Worm (Caenorhabditis elegans) whole organism, L3 larva: ENCODE measurements around the gene ttr-8.
A peak's percentile ranks its signal among the peaks of the same experiment; 100 is the strongest.

Experiments
- ZK546.5 ChIP-seq: sonication (generic microtip); optimal IDR thresholded peaks from 2 replicates; lab custom pipeline; 2017; ENCODE audit warnings: missing biosample characterization, missing genetic modification characterization
- ama-1 ChIP-seq: fragments of 150-350 bp; optimal IDR thresholded peaks from 2 replicates; lab custom pipeline; 2018
- ceh-28 ChIP-seq: fragments of 150-350 bp; optimal IDR thresholded peaks from 2 replicates; lab custom pipeline; 2014; ENCODE audit warnings: missing biosample characterization, missing genetic modification reagents, missing genetic modification characterization
- ceh-82 ChIP-seq: fragments of 150-350 bp; optimal IDR thresholded peaks from 2 replicates; lab custom pipeline; 2014; ENCODE audit warnings: missing biosample characterization, missing genetic modification characterization
- daf-12 ChIP-seq: fragments of 150-350 bp; optimal IDR thresholded peaks from 2 replicates; lab custom pipeline; 2014; ENCODE audit warnings: missing biosample characterization, missing genetic modification reagents, missing genetic modification characterization
- egl-27 ChIP-seq: sonication (generic microtip); optimal IDR thresholded peaks from 4 replicates; lab custom pipeline; 2017; ENCODE audit warnings: missing biosample characterization, missing genetic modification reagents, missing genetic modification characterization
- egl-5 ChIP-seq: fragments of 150-350 bp; optimal IDR thresholded peaks from 2 replicates; lab custom pipeline; 2017; ENCODE audit warnings: missing biosample characterization, missing genetic modification reagents, missing genetic modification characterization, inconsistent platforms
- elt-1 ChIP-seq: fragments of 150-350 bp; optimal IDR thresholded peaks from 2 replicates; lab custom pipeline; 2014; ENCODE audit warnings: missing biosample characterization, missing genetic modification characterization
- elt-2 ChIP-seq: sonication (generic microtip); optimal IDR thresholded peaks from 2 replicates; lab custom pipeline; 2016; ENCODE audit warnings: missing genetic modification reagents, mild to moderate bottlenecking, missing genetic modification characterization, missing compliant biosample characterization
- elt-3 ChIP-seq, 3 experiments: fragments of 150-350 bp in 1 of 3; sonication (generic microtip) in 2 of 3; optimal IDR thresholded peaks; 2 replicates in 2 of 3; 4 replicates in 1 of 3; lab custom pipeline; 2014 to 2017; ENCODE audit warnings: missing biosample characterization in 3 of 3, missing genetic modification characterization in 3 of 3
- fkh-10 ChIP-seq: sonication (generic microtip); optimal IDR thresholded peaks from 2 replicates; lab custom pipeline; 2017; ENCODE audit warnings: missing biosample characterization, missing genetic modification reagents, missing genetic modification characterization
- fkh-2 ChIP-seq: fragments of 150-350 bp; optimal IDR thresholded peaks from 2 replicates; lab custom pipeline; 2014; ENCODE audit warnings: missing biosample characterization, missing genetic modification reagents, missing genetic modification characterization
- fos-1 ChIP-seq: fragments of 150-350 bp; optimal IDR thresholded peaks from 2 replicates; lab custom pipeline; 2014; ENCODE audit warnings: missing biosample characterization, missing genetic modification characterization
- hmg-11 ChIP-seq: sonication (generic microtip); optimal IDR thresholded peaks from 2 replicates; lab custom pipeline; 2016; ENCODE audit warnings: missing genetic modification characterization, missing compliant biosample characterization
- jun-1 ChIP-seq: fragments of 150-350 bp; optimal IDR thresholded peaks from 2 replicates; lab custom pipeline; 2014; ENCODE audit warnings: missing biosample characterization, missing genetic modification reagents, missing genetic modification characterization
- lsy-12 ChIP-seq: sonication (generic microtip); optimal IDR thresholded peaks from 2 replicates; lab custom pipeline; 2016; ENCODE audit warnings: mild to moderate bottlenecking, missing genetic modification characterization, missing compliant biosample characterization
- mdl-1 ChIP-seq: fragments of 150-350 bp; optimal IDR thresholded peaks from 2 replicates; lab custom pipeline; 2014; ENCODE audit warnings: missing biosample characterization, missing genetic modification characterization
- nfya-1 ChIP-seq: sonication (generic microtip); optimal IDR thresholded peaks from 2 replicates; lab custom pipeline; 2017; ENCODE audit warnings: missing genetic modification characterization, mild to moderate bottlenecking, missing compliant biosample characterization, antibody characterized with exemption, moderate library complexity; ENCODE audit not compliant: insufficient read depth
- nhr-11 ChIP-seq: fragments of 150-350 bp; optimal IDR thresholded peaks from 2 replicates; lab custom pipeline; 2014; ENCODE audit warnings: missing biosample characterization, missing genetic modification characterization
- nhr-12 ChIP-seq: fragments of 150-350 bp; optimal IDR thresholded peaks from 2 replicates; lab custom pipeline; 2014; ENCODE audit warnings: missing biosample characterization, missing genetic modification characterization
- nhr-23 ChIP-seq: fragments of 150-350 bp; optimal IDR thresholded peaks from 2 replicates; lab custom pipeline; 2014; ENCODE audit warnings: missing biosample characterization, missing genetic modification reagents, missing genetic modification characterization
- nhr-237 ChIP-seq: fragments of 150-350 bp; optimal IDR thresholded peaks from 2 replicates; lab custom pipeline; 2014; ENCODE audit warnings: missing biosample characterization, missing genetic modification characterization
- nhr-25 ChIP-seq: sonication (generic microtip); optimal IDR thresholded peaks from 2 replicates; lab custom pipeline; 2017; ENCODE audit warnings: missing biosample characterization, missing genetic modification characterization
- nhr-43 ChIP-seq: sonication (generic microtip); optimal IDR thresholded peaks from 2 replicates; lab custom pipeline; 2016; ENCODE audit warnings: mild to moderate bottlenecking, missing genetic modification characterization, missing compliant biosample characterization; ENCODE audit not compliant: poor library complexity, severe bottlenecking
- nhr-67 ChIP-seq: fragments of 150-350 bp; optimal IDR thresholded peaks from 2 replicates; lab custom pipeline; 2014; ENCODE audit warnings: missing biosample characterization, missing genetic modification characterization
- nhr-76 ChIP-seq: fragments of 150-350 bp; sonication (generic microtip); optimal IDR thresholded peaks from 5 replicates; lab custom pipeline; 2014; ENCODE audit warnings: missing biosample characterization, missing genetic modification characterization
- nhr-77 ChIP-seq: fragments of 150-350 bp; optimal IDR thresholded peaks from 2 replicates; lab custom pipeline; 2014; ENCODE audit warnings: missing biosample characterization, missing genetic modification characterization
- pqm-1 ChIP-seq: fragments of 150-350 bp; optimal IDR thresholded peaks from 2 replicates; lab custom pipeline; 2017; ENCODE audit warnings: missing biosample characterization, missing genetic modification characterization, inconsistent platforms
- snpc-4 ChIP-seq: fragments of 150-350 bp; optimal IDR thresholded peaks from 2 replicates; lab custom pipeline; 2014; ENCODE audit warnings: missing biosample characterization, missing genetic modification characterization
- tbx-2 ChIP-seq: sonication (generic microtip); optimal IDR thresholded peaks from 2 replicates; lab custom pipeline; 2016; ENCODE audit warnings: mild to moderate bottlenecking, missing genetic modification characterization, missing compliant biosample characterization
- unc-62 ChIP-seq: fragments of 150-350 bp; sonication (generic microtip); optimal IDR thresholded peaks from 4 replicates; lab custom pipeline; 2014; ENCODE audit warnings: missing biosample characterization, missing genetic modification reagents, missing genetic modification characterization
- zag-1 ChIP-seq: fragments of 150-350 bp; optimal IDR thresholded peaks from 2 replicates; lab custom pipeline; 2014; ENCODE audit warnings: missing biosample characterization, missing genetic modification characterization

Gene ttr-8

DNA sequence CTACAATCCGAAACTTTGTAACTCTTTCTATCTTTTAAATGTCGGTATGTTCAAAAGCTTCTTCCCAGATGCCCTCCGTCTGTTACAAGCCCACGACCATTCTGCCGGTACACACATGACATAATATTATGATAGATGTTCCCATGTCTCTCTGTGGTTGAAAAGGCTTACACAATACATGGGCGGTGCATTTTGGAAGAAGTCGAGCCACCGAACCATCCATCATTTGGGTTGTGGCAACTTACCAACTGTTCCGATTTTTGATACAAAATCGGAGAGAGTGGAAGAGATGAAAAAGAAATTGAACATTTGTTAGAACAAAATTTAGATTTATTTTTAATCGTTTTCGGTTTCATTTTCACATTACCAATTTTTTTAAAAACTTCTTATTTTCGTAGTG is 16.2 kb downstream of the ttr-8 start:
- peak; percentile 28 for TF ChIP-seq nfya-1 (tag; lab: Kevin White, UChicago)
- TF ChIP-seq elt-2 (tag; lab: Kevin White, UChicago), result no peak
- TF ChIP-seq unc-62, result peak; percentile 59
- no peak for TF ChIP-seq nhr-237 (tag; lab: Kevin White, UChicago)
- TF ChIP-seq nhr-25 (tag; lab: Kevin White, UChicago), result no peak

DNA sequence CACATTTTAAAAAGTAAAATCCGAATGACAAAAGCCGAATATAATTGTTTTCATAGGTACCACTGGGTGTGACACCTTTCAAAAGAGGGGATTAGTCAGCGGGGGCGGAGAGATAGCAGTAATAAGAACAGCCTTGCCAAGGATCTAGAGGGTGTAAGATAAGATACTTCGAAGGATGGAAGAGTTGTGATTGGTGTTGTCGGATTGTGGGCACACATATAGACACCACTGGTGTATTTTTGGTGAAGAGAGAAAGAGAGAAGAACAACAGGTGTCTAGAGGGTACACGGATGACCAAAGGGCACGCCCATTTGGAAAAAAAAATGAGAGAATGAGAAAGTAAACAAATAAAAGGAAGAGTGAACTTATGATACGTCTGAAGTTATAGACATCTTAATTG is 20.0 kb downstream of the ttr-8 start:
- TF ChIP-seq egl-5 (tag; lab: Kevin White, UChicago) (no peak), tbx-2 (tag; lab: Kevin White, UChicago) (no peak), nhr-25 (tag; lab: Kevin White, UChicago) (no peak), elt-3 (tag; optimal IDR thresholded peaks at IDR 0.05; lab: Kevin White, UChicago) (no peak), fkh-2 (tag; lab: Kevin White, UChicago) (no peak), nhr-76 (tag; lab: Kevin White, UChicago) (no peak), daf-12 (tag; lab: Kevin White, UChicago) (no peak)

DNA sequence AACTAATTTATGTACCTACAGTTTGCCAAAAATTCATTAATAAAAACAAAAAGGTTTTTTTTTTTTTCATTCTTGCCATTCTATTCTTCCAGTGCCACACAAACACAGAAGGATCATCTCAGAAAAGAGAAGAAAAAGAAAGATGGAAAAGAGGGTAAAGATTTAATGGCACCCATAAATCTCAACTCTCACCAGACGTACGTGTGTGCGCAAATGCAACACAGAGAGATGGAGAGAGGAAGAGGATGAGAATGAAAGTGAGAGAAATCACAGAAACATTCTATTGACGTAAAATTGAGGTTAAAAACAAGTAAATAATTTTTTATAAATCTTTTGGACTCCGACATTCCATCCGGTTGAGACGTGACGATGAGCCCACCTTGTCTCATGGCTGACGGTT is 20.9 kb downstream of the ttr-8 start:
- TF ChIP-seq nfya-1 (tag; lab: Kevin White, UChicago), result peak; percentile 46
- peak; percentile 89 for TF ChIP-seq egl-5 (tag; lab: Kevin White, UChicago)
- no peak for TF ChIP-seq nhr-25 (tag; lab: Kevin White, UChicago)

DNA sequence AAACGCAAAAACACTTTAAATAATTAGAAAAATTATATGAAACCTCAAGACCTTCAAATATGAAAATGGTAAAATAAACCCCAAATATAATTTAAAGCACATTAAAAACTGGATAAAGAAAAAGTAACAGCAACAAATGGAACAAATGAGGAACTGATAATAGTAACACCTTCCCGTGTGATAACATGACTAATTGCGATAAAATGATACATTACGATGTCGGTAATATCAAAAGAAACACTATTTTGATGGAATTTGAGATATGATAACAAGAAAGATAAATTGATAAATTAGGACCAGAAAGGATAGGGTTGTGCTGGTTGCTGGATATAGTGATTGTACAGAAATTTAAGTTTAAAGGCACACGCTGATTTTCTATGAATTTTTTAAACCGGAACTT is 23.1 kb downstream of the ttr-8 start:
- TF ChIP-seq mdl-1 (tag; lab: Kevin White, UChicago) (no peak), lsy-12 (tag; lab: Kevin White, UChicago) (no peak), nhr-12 (tag; lab: Kevin White, UChicago) (no peak), ZK546.5 (tag; lab: Kevin White, UChicago) (no peak), nhr-23 (tag; lab: Kevin White, UChicago) (no peak), nhr-67 (no peak), zag-1 (tag; lab: Kevin White, UChicago) (no peak), ceh-82 (tag; lab: Kevin White, UChicago) (no peak)

DNA sequence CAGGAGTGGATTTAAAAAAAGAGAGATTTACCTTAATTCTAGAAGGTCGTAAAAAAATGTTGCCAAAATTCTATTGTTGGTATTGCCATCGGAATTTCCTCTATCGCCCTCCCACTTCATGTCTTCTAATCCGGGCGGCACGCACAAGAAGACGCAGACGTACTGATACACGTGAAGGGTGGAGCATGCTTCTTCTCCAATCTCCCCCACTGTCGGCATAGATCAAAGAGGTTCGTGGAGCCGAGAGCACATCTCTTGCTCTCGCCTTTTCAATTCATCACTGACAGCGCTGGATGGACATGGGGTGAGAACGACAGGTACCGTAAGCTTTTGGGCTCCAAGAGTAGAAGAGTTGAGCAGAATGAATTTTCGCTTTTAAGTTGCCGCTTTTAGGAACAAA is 28.6 kb downstream of the ttr-8 start, which contains the start of gene lin-39:
TSS of gene lin-39 (minus strand) at position 74 of the 400 bp plus-strand sequence.
- TF ChIP-seq hmg-11, result no peak
- no peak for TF ChIP-seq egl-5 (tag; lab: Kevin White, UChicago)
- peak; percentile 53 for TF ChIP-seq nfya-1 (tag; lab: Kevin White, UChicago)
- no peak for TF ChIP-seq fkh-10 (GFP tag; lab: Kevin White, UChicago)

DNA sequence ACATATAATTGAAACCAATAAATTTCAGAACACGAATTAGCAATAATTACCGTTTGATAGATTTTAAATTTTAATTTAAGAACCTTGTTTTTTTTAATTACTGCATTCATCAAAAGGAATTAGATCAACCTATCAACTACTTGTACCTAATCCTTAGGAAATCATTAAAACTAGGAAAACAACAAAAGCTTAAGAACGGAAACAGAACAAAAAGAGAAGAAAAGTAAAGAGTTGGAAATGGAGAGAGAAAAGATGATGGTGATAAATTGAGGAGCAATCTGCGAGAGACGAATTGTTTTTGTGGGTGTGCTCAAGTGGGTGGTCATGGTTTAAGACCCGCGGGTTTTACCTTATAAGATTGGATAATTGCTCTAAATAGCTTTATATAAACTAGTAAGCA is 29.8 kb downstream of the ttr-8 start:
- no peak for TF ChIP-seq nhr-25 (tag; lab: Kevin White, UChicago)
- TF ChIP-seq snpc-4, result no peak
- TF ChIP-seq pqm-1, result no peak
- no peak for TF ChIP-seq elt-2 (tag; lab: Kevin White, UChicago)
- no peak for TF ChIP-seq ceh-28 (tag; lab: Kevin White, UChicago)
- no peak for TF ChIP-seq ama-1 (lab: Kevin White, UChicago)
- no peak for TF ChIP-seq fkh-2 (tag; lab: Kevin White, UChicago)
- TF ChIP-seq egl-27, result no peak
- no peak for TF ChIP-seq hmg-11
- TF ChIP-seq nhr-11 (tag; lab: Kevin White, UChicago), result no peak
- TF ChIP-seq nhr-77 (tag; lab: Kevin White, UChicago), result no peak
- no peak for TF ChIP-seq nhr-43
- TF ChIP-seq fos-1, result no peak

DNA sequence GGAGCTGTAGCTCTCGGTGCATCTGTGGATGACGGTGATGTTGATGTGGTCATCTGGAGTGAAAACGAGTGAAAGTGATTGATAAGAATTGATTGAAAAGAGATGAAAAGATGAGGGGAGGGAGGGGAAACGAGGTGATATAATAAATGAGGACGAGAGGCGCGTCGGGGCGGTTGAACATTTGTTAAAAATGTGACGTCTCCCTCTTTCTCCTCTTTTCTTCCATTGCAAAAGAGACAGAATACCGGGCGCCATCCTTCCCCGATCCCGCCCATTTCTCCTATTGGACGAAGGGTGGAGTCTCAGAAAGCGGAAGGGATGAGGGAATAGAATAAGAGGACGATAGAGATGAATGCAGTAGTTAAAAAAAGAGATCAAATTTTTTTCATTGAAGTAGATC is 30.5 kb downstream of the ttr-8 start:
- TF ChIP-seq egl-27 (no peak), nhr-25 (tag; lab: Kevin White, UChicago) (peak; percentile 47), unc-62 (peak; percentile 80), lsy-12 (tag; lab: Kevin White, UChicago) (peak; percentile 1), ceh-28 (tag; lab: Kevin White, UChicago) (peak; percentile 34), jun-1 (no peak), elt-1 (tag; lab: Kevin White, UChicago) (peak; percentile 51), nfya-1 (tag; lab: Kevin White, UChicago) (peak; percentile 99)
